Worm (Caenorhabditis elegans): Measurements from ENCODE around the gene srt-65.

- no peak for TF ChIP-seq egl-27 (tag; optimal IDR thresholded peaks at IDR 0.05)
- TF ChIP-seq unc-98 (GFP tag; IDR thresholded peaks at IDR 0.05): no peak
- TF ChIP-seq C34B4.2 (tag; optimal IDR thresholded peaks at IDR 0.05): no peak
- no peak for TF ChIP-seq lin-13 (GFP tag; optimal IDR thresholded peaks at IDR 0.05)
- no peak for TF ChIP-seq ztf-11 (tag; optimal IDR thresholded peaks at IDR 0.05)
- TF ChIP-seq hlh-4 (tag; optimal IDR thresholded peaks at IDR 0.05): no peak
- no peak for TF ChIP-seq C04F5.9 (tag; optimal IDR thresholded peaks at IDR 0.05)
Observed at ce11 chrV:5200188-5200587, 27.5 kb upstream of the srt-65 start.
